Worm (Caenorhabditis elegans): ENCODE results near the gene ire-1.
A peak's percentile ranks its signal among the peaks of the same experiment; 100 is the strongest.

The ire-1 gene

DNA sequence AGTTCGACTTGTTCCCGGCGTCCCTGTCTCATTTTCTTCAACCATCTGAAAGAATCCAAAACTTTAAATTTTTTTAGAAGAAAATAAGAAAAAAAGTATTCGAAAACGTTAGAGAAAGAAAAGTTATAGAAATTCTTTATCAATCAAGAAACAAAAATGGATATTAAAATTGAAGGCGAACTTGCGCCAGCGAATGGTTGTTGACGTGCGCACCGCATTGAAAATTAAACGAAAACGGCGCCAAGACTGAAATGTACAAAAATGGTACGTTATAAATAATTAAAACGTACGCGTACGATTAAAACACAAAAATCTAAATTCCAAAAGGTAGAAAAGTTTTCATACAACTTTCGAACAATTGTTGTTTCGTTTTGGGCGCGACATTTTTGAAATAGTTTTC lies 37.9 kb downstream of the ire-1 start, which contains the start of gene K02C4.3:
TSS of gene K02C4.3 (minus strand) at position 51 of the 400 bp plus-strand sequence.
- TF ChIP-seq hrde-1 (tag; optimal IDR thresholded peaks at IDR 0.05; ENCODE audit: borderline replicate concordance) (no peak), snpc-1.1 (tag; optimal IDR thresholded peaks at IDR 0.05; ENCODE audit: insufficient read depth) (peak; percentile 34), fkh-3 (tag; optimal IDR thresholded peaks at IDR 0.05) (no peak), tlf-1 (GFP tag; optimal IDR thresholded peaks at IDR 0.05) (no peak), chd-7 (tag; optimal IDR thresholded peaks at IDR 0.05) (no peak), lin-54 (GFP tag; optimal IDR thresholded peaks at IDR 0.05) (peak; percentile 69), nhr-179 (tag; optimal IDR thresholded peaks at IDR 0.05) (no peak), attf-3 (GFP tag; conservative IDR thresholded peaks at IDR 0.05) (no peak), ets-4 (GFP tag; optimal IDR thresholded peaks at IDR 0.05) (no peak), nhr-27 (tag; optimal IDR thresholded peaks at IDR 0.05) (no peak), sea-2 (GFP tag; IDR thresholded peaks at IDR 0.05) (no peak), atf-7 (tag; optimal IDR thresholded peaks at IDR 0.05) (no peak), F57A8.1 (GFP tag; optimal IDR thresholded peaks at IDR 0.05) (no peak), xnd-1 (tag; optimal IDR thresholded peaks at IDR 0.05) (no peak), ZK185.1 (tag; optimal IDR thresholded peaks at IDR 0.05; ENCODE audit: poor library complexity, severe bottlenecking) (peak; percentile 37), hlh-12 (tag; optimal IDR thresholded peaks at IDR 0.05) (no peak), ceh-27 (GFP tag; optimal IDR thresholded peaks at IDR 0.05) (no peak), ztf-26 (tag; optimal IDR thresholded peaks at IDR 0.05) (no peak), snpc-4 (GFP tag; optimal IDR thresholded peaks at IDR 0.05) (no peak), snpc-4 (tag; optimal IDR thresholded peaks at IDR 0.05) (peak; percentile 45 to 74 (median 73)), him-1 (tag; optimal IDR thresholded peaks at IDR 0.05) (peak; percentile 44), egl-18 (GFP tag; IDR thresholded peaks at IDR 0.05) (no peak), dpff-1 (tag; optimal IDR thresholded peaks at IDR 0.05) (no peak), attf-6 (GFP tag; IDR thresholded peaks at IDR 0.05) (no peak), F37B4.10 (GFP tag; IDR thresholded peaks at IDR 0.05) (no peak), dox-1 (GFP tag; IDR thresholded peaks at IDR 0.05) (peak; percentile 32; the same call in 1 of the 2 replicates), ztf-6 (GFP tag; IDR thresholded peaks at IDR 0.05) (no peak), K11D2.4 (GFP tag; IDR thresholded peaks at IDR 0.05) (no peak), gei-17 (GFP tag; optimal IDR thresholded peaks at IDR 0.05) (no peak), snpc-1.3 (tag; optimal IDR thresholded peaks at IDR 0.05; ENCODE audit: insufficient read depth) (peak; percentile 7), somi-1 (GFP tag; optimal IDR thresholded peaks at IDR 0.05) (no peak), F33H1.4 (GFP tag; IDR thresholded peaks at IDR 0.05) (peak; percentile 37; the same call in 1 of the 2 replicates), ztf-22 (GFP tag; optimal IDR thresholded peaks at IDR 0.05) (no peak), rpc-1 (optimal IDR thresholded peaks at IDR 0.05) (no peak), rpc-1 (tag; optimal IDR thresholded peaks at IDR 0.05) (no peak), zim-3 (tag; optimal IDR thresholded peaks at IDR 0.05) (no peak), Y79H2A.3 (GFP tag; conservative IDR thresholded peaks at IDR 0.05) (no peak), attf-5 (GFP tag; optimal IDR thresholded peaks at IDR 0.05) (peak; percentile 27), bed-2 (GFP tag; IDR thresholded peaks at IDR 0.05) (no peak), sdz-38 (tag; optimal IDR thresholded peaks at IDR 0.05) (no peak), madf-6 (GFP tag; IDR thresholded peaks at IDR 0.05) (peak; percentile 65), ztf-28 (GFP tag; IDR thresholded peaks at IDR 0.05) (no peak), nhr-90 (tag; optimal IDR thresholded peaks at IDR 0.05) (no peak), nfyb-1 (GFP tag; IDR thresholded peaks at IDR 0.05) (no peak), hmg-1.2 (GFP tag; IDR thresholded peaks at IDR 0.05) (0 out of 2 replicates have a peak, but pooled peaks have one; percentile 13), nhr-80 (tag; optimal IDR thresholded peaks at IDR 0.05) (peak; percentile 9), madf-8 (GFP tag; conservative IDR thresholded peaks at IDR 0.05) (peak; percentile 26; the same call in 1 of the 2 replicates), akir-1 (GFP tag; optimal IDR thresholded peaks at IDR 0.05) (no peak), unc-130 (GFP tag; optimal IDR thresholded peaks at IDR 0.05) (no peak), Y67H2A.10 (GFP tag; conservative IDR thresholded peaks at IDR 0.05) (no peak)

All from whole organism, young adult.